Worm (Caenorhabditis elegans) whole organism, young adult: ENCODE measurements around the gene ZC506.1.

Source experiments
- B0035.1 ChIP-seq: sonication (generic microtip); optimal IDR thresholded peaks from 2 replicates; lab custom pipeline; 2016; ENCODE audit warnings: missing genetic modification characterization, mild to moderate bottlenecking, missing compliant biosample characterization, missing genotype, missing genetic modification reagents
- B0261.1 ChIP-seq: sonication (generic microtip); optimal IDR thresholded peaks from 2 replicates; lab custom pipeline; 2016; ENCODE audit warnings: mild to moderate bottlenecking, missing genetic modification characterization, moderate library complexity, missing compliant biosample characterization
- D2030.7 ChIP-seq: fragments of 200-800 bp; sonication (Bioruptor generic); IDR thresholded peaks from 2 replicates; pipeline ENCODE4 v1.3.6; 2022; ENCODE audit warnings: missing genetic modification reagents, missing genetic modification characterization, missing compliant biosample characterization
- F10E7.11 ChIP-seq: sonication (generic microtip); optimal IDR thresholded peaks from 2 replicates; lab custom pipeline; 2017; ENCODE audit warnings: mild to moderate bottlenecking, missing genetic modification characterization, moderate library complexity, missing compliant biosample characterization
- F33H1.4 ChIP-seq: fragments of 200-800 bp; sonication (Bioruptor generic); IDR thresholded peaks from 2 replicates; pipeline ENCODE4 v1.3.6; 2022; ENCODE audit warnings: missing genetic modification reagents, missing genetic modification characterization, missing compliant biosample characterization
- F39B2.1 ChIP-seq: fragments of 200-800 bp; sonication (Bioruptor generic); IDR thresholded peaks from 2 replicates; pipeline ENCODE4 v1.3.6; 2022; ENCODE audit warnings: missing genetic modification reagents, missing genetic modification characterization, missing compliant biosample characterization
- F55B11.4 ChIP-seq: sonication (generic microtip); optimal IDR thresholded peaks from 2 replicates; lab custom pipeline; 2016; ENCODE audit warnings: missing compliant biosample characterization, missing genetic modification characterization, borderline replicate concordance; ENCODE audit not compliant: insufficient read depth
- F57A8.1 ChIP-seq: fragments of 200-800 bp; sonication (Bioruptor generic); optimal IDR thresholded peaks from 2 replicates; lab custom pipeline; 2018; ENCODE audit warnings: mild to moderate bottlenecking, missing genetic modification characterization, moderate library complexity, missing compliant biosample characterization
- F57C9.4 ChIP-seq: sonication (generic microtip); optimal IDR thresholded peaks from 2 replicates; lab custom pipeline; 2017; ENCODE audit warnings: mild to moderate bottlenecking, missing genetic modification characterization, missing compliant biosample characterization
- T26A5.8 ChIP-seq: sonication (generic microtip); optimal IDR thresholded peaks from 2 replicates; lab custom pipeline; 2016; ENCODE audit warnings: missing genetic modification characterization, missing compliant biosample characterization
- Y56A3A.18 ChIP-seq: fragments of 200-800 bp; sonication (Bioruptor generic); IDR thresholded peaks from 2 replicates; pipeline ENCODE4 v1.3.6; 2022; ENCODE audit warnings: missing genetic modification reagents, missing genetic modification characterization, missing compliant biosample characterization
- Y95B8A.8 ChIP-seq: fragments of 200-800 bp; sonication (Bioruptor generic); IDR thresholded peaks from 2 replicates; pipeline ENCODE4 v1.3.6; 2022; ENCODE audit warnings: missing genetic modification reagents, missing genetic modification characterization, missing compliant biosample characterization
- akir-1 ChIP-seq: fragments of 200-800 bp; sonication (Bioruptor generic); optimal IDR thresholded peaks from 2 replicates; lab custom pipeline; 2018; ENCODE audit warnings: mild to moderate bottlenecking, missing genetic modification characterization, moderate library complexity, missing compliant biosample characterization
- athp-1 ChIP-seq: sonication (generic microtip); optimal IDR thresholded peaks from 2 replicates; lab custom pipeline; 2017; ENCODE audit warnings: mild to moderate bottlenecking, missing genetic modification characterization, missing compliant biosample characterization
- attf-5 ChIP-seq: fragments of 200-800 bp; sonication (Bioruptor generic); optimal IDR thresholded peaks from 2 replicates; lab custom pipeline; 2018; ENCODE audit warnings: mild to moderate bottlenecking, missing genetic modification characterization, missing compliant biosample characterization
- cebp-1 ChIP-seq, 2 experiments: fragments of 200-800 bp in 1 of 2; sonication (Bioruptor generic) in 1 of 2; sonication (generic microtip) in 1 of 2; IDR thresholded peaks in 1 of 2; optimal IDR thresholded peaks in 1 of 2; 2 replicates each; pipeline versions ENCODE4 v1.3.6 to Lab custom; 2017 to 2022; ENCODE audit warnings: missing compliant biosample characterization in 2 of 2, missing genetic modification characterization in 2 of 2, mild to moderate bottlenecking in 1 of 2, missing genetic modification reagents in 1 of 2, moderate library complexity in 1 of 2
- ceh-100 ChIP-seq: fragments of 200-800 bp; sonication (Bioruptor generic); IDR thresholded peaks from 2 replicates; pipeline ENCODE4 v1.3.6; 2022; ENCODE audit warnings: missing genetic modification reagents, missing genetic modification characterization, missing compliant biosample characterization
- ceh-27 ChIP-seq: fragments of 200-800 bp; sonication (Bioruptor generic); optimal IDR thresholded peaks from 2 replicates; lab custom pipeline; 2018; ENCODE audit warnings: mild to moderate bottlenecking, missing genetic modification characterization, moderate library complexity, missing compliant biosample characterization
- ceh-91 ChIP-seq: fragments of 200-800 bp; sonication (Bioruptor generic); IDR thresholded peaks from 2 replicates; pipeline ENCODE4 v1.3.6; 2022; ENCODE audit warnings: missing genetic modification reagents, missing genetic modification characterization, missing compliant biosample characterization
- chd-7 ChIP-seq: sonication (generic microtip); optimal IDR thresholded peaks from 2 replicates; lab custom pipeline; 2016; ENCODE audit warnings: mild to moderate bottlenecking, missing genetic modification characterization, moderate library complexity, missing compliant biosample characterization
- ets-4 ChIP-seq: fragments of 200-800 bp; sonication (Bioruptor generic); optimal IDR thresholded peaks from 2 replicates; lab custom pipeline; 2018; ENCODE audit warnings: mild to moderate bottlenecking, missing genetic modification characterization, missing compliant biosample characterization
- fkh-3 ChIP-seq: sonication (generic microtip); optimal IDR thresholded peaks from 2 replicates; lab custom pipeline; 2016; ENCODE audit warnings: mild to moderate bottlenecking, missing genetic modification characterization, missing compliant biosample characterization
- hlh-12 ChIP-seq: sonication (generic microtip); optimal IDR thresholded peaks from 2 replicates; lab custom pipeline; 2016; ENCODE audit warnings: missing genetic modification characterization, missing compliant biosample characterization
- hlh-26 ChIP-seq: fragments of 200-800 bp; sonication (Bioruptor generic); conservative IDR thresholded peaks from 2 replicates; pipeline ENCODE4 v1.3.6; 2022; ENCODE audit warnings: missing genetic modification reagents, missing genetic modification characterization, missing compliant biosample characterization
- hmg-1.2 ChIP-seq: fragments of 200-800 bp; sonication (Bioruptor generic); IDR thresholded peaks from 2 replicates; pipeline ENCODE4 v1.3.6; 2022; ENCODE audit warnings: missing genetic modification reagents, missing genetic modification characterization, missing compliant biosample characterization
- hrde-1 ChIP-seq: sonication (generic microtip); optimal IDR thresholded peaks from 2 replicates; lab custom pipeline; 2016; ENCODE audit warnings: missing genetic modification characterization, mild to moderate bottlenecking, missing compliant biosample characterization, moderate library complexity, missing genotype, missing genetic modification reagents, borderline replicate concordance
- hsf-1 ChIP-seq: fragments of 200-800 bp; sonication (Bioruptor generic); IDR thresholded peaks from 2 replicates; pipeline ENCODE4 v1.3.6; 2022; ENCODE audit warnings: missing genetic modification reagents, missing genetic modification characterization, missing compliant biosample characterization
- let-607 ChIP-seq, 2 experiments: fragments of 200-800 bp in 1 of 2; sonication (Bioruptor generic) in 1 of 2; sonication (generic microtip) in 1 of 2; optimal IDR thresholded peaks; 2 replicates each; lab custom pipeline; 2016 to 2018; ENCODE audit warnings: mild to moderate bottlenecking in 2 of 2, missing compliant biosample characterization in 2 of 2, missing genetic modification characterization in 2 of 2, moderate library complexity in 2 of 2, missing genotype in 1 of 2
- lin-35 ChIP-seq, 3 experiments: fragments of 150-350 bp in 2 of 3; sonication (generic microtip) in 1 of 3; optimal IDR thresholded peaks; 2 replicates each; lab custom pipeline; 2014 to 2018; ENCODE audit warnings: missing biosample characterization in 3 of 3, missing genetic modification characterization in 3 of 3, missing genetic modification reagents in 3 of 3
- lsl-1 ChIP-seq: fragments of 200-800 bp; sonication (Bioruptor generic); optimal IDR thresholded peaks from 2 replicates; lab custom pipeline; 2018; ENCODE audit warnings: mild to moderate bottlenecking, missing genetic modification characterization, moderate library complexity, missing compliant biosample characterization
- madf-8 ChIP-seq: fragments of 200-800 bp; sonication (Bioruptor generic); conservative IDR thresholded peaks from 2 replicates; pipeline ENCODE4 v1.3.6; 2022; ENCODE audit warnings: missing genetic modification reagents, missing genetic modification characterization, missing compliant biosample characterization
- mel-28 ChIP-seq: sonication (generic microtip); optimal IDR thresholded peaks from 2 replicates; lab custom pipeline; 2016; ENCODE audit warnings: borderline replicate concordance, mild to moderate bottlenecking, missing genetic modification characterization, missing compliant biosample characterization
- mxl-1 ChIP-seq: sonication (generic microtip); optimal IDR thresholded peaks from 2 replicates; lab custom pipeline; 2016; ENCODE audit warnings: missing genetic modification characterization, missing compliant biosample characterization
- nhr-120 ChIP-seq: fragments of 200-800 bp; sonication (Bioruptor generic); IDR thresholded peaks from 2 replicates; pipeline ENCODE4 v1.3.6; 2022; ENCODE audit warnings: missing genetic modification characterization, missing compliant biosample characterization
- nhr-90 ChIP-seq: sonication (generic microtip); optimal IDR thresholded peaks from 2 replicates; lab custom pipeline; 2016; ENCODE audit warnings: missing genotype, mild to moderate bottlenecking, missing genetic modification characterization, missing compliant biosample characterization
- pbrm-1 ChIP-seq: fragments of 200-800 bp; sonication (Bioruptor generic); IDR thresholded peaks from 2 replicates; pipeline ENCODE4 v1.3.6; 2022; ENCODE audit warnings: missing genetic modification reagents, missing genetic modification characterization, missing compliant biosample characterization
- pha-4 ChIP-seq: fragments of 150-350 bp; sonication (generic microtip); optimal IDR thresholded peaks from 2 replicates; lab custom pipeline; 2014; ENCODE audit warnings: missing biosample characterization, missing genetic modification reagents, missing genetic modification characterization
- repo-1 ChIP-seq: sonication (generic microtip); optimal IDR thresholded peaks from 2 replicates; lab custom pipeline; 2017; ENCODE audit warnings: mild to moderate bottlenecking, missing genetic modification characterization, missing compliant biosample characterization
- sea-2 ChIP-seq: fragments of 200-800 bp; sonication (Bioruptor generic); IDR thresholded peaks from 2 replicates; pipeline ENCODE4 v1.3.6; 2022; ENCODE audit warnings: missing genetic modification characterization, missing compliant biosample characterization
- snpc-1.3 ChIP-seq: sonication (generic microtip); optimal IDR thresholded peaks from 2 replicates; lab custom pipeline; 2017; ENCODE audit warnings: missing genetic modification characterization, mild to moderate bottlenecking, missing compliant biosample characterization, antibody characterized with exemption, moderate library complexity, missing genotype, missing genetic modification reagents; ENCODE audit not compliant: insufficient read depth
- snpc-3.4 ChIP-seq: sonication (generic microtip); optimal IDR thresholded peaks from 2 replicates; lab custom pipeline; 2017; ENCODE audit warnings: missing genetic modification characterization, mild to moderate bottlenecking, missing compliant biosample characterization, antibody characterized with exemption, moderate library complexity, missing genotype, missing genetic modification reagents
- sptf-2 ChIP-seq: fragments of 200-800 bp; sonication (Bioruptor generic); optimal IDR thresholded peaks from 2 replicates; lab custom pipeline; 2018; ENCODE audit warnings: mild to moderate bottlenecking, missing genetic modification characterization, missing compliant biosample characterization
- unc-62 ChIP-seq: fragments of 150-350 bp; optimal IDR thresholded peaks from 2 replicates; lab custom pipeline; 2014; ENCODE audit warnings: missing biosample characterization, missing genetic modification reagents, missing genetic modification characterization
- zfh-2 ChIP-seq: fragments of 200-800 bp; sonication (Bioruptor generic); conservative IDR thresholded peaks from 2 replicates; pipeline ENCODE4 v1.3.6; 2022; ENCODE audit warnings: missing genetic modification reagents, missing genetic modification characterization, missing compliant biosample characterization
- ztf-18 ChIP-seq: sonication (generic microtip); optimal IDR thresholded peaks from 2 replicates; lab custom pipeline; 2016; ENCODE audit warnings: missing genotype, mild to moderate bottlenecking, missing genetic modification characterization, missing compliant biosample characterization
- ztf-28 ChIP-seq: fragments of 200-800 bp; sonication (Bioruptor generic); IDR thresholded peaks from 2 replicates; pipeline ENCODE4 v1.3.6; 2022; ENCODE audit warnings: missing genetic modification reagents, missing genetic modification characterization, missing compliant biosample characterization
- ztf-3 ChIP-seq: fragments of 200-800 bp; sonication (Bioruptor generic); optimal IDR thresholded peaks from 2 replicates; lab custom pipeline; 2018; ENCODE audit warnings: mild to moderate bottlenecking, missing genetic modification characterization, missing compliant biosample characterization

ZC506.1 gene

ce11 chrX:9932226-9932773, 26.5 kb upstream of the ZC506.1 start, which contains the start of gene tsp-21 (continued):
- TF ChIP-seq cebp-1 (GFP tag; IDR thresholded peaks at IDR 0.05; lab: Robert Waterston, UW), result peak; percentile 39; the same call in 1 of the 2 replicates
- TF ChIP-seq cebp-1 (tag; optimal IDR thresholded peaks at IDR 0.05; lab: Kevin White, UChicago), result peak; percentile 81
- no peak for TF ChIP-seq F33H1.4 (GFP tag; lab: Robert Waterston, UW)
- no peak for TF ChIP-seq athp-1
- no peak for TF ChIP-seq F10E7.11 (tag; lab: Kevin White, UChicago)
- no peak for TF ChIP-seq nhr-120
- TF ChIP-seq zfh-2, result peak; percentile 83
- TF ChIP-seq ceh-91, result no peak
- TF ChIP-seq hlh-12 (tag; lab: Kevin White, UChicago), result no peak
- TF ChIP-seq mel-28, result no peak
- no peak for TF ChIP-seq T26A5.8 (tag; lab: Kevin White, UChicago)
- TF ChIP-seq B0261.1 (tag; lab: Kevin White, UChicago), result no peak
- peak; percentile 17 for TF ChIP-seq ets-4
- TF ChIP-seq pbrm-1, result 0 out of 2 replicates have a peak, but pooled peaks have one; percentile 16
- TF ChIP-seq madf-8 (GFP tag; lab: Robert Waterston, UW), result no peak
- peak; percentile 74; the same call in 1 of the 2 replicates for TF ChIP-seq hmg-1.2 (GFP tag; lab: Robert Waterston, UW)
- TF ChIP-seq ztf-3 (GFP tag; lab: Kevin White, UChicago), result no peak
- no peak for TF ChIP-seq hsf-1
- no peak for TF ChIP-seq akir-1
- no peak for TF ChIP-seq ceh-100 (GFP tag; lab: Robert Waterston, UW)
- no peak for TF ChIP-seq lsl-1 (GFP tag; lab: Kevin White, UChicago)
- TF ChIP-seq ztf-28, result no peak
- no peak for TF ChIP-seq snpc-1.3
- no peak for TF ChIP-seq Y95B8A.8 (GFP tag; lab: Robert Waterston, UW)
- no peak for TF ChIP-seq F55B11.4
- TF ChIP-seq sptf-2 (GFP tag; lab: Kevin White, UChicago), result no peak
- TF ChIP-seq lin-35 (GFP tag; optimal IDR thresholded peaks at IDR 0.05; lab: Kevin White, UChicago), result peak in 1 of 3 experiments; percentile 47
- no peak for TF ChIP-seq pha-4 (tag; lab: Kevin White, UChicago)
- no peak for TF ChIP-seq fkh-3
- no peak for TF ChIP-seq unc-62 (GFP tag; lab: Kevin White, UChicago)
- peak; percentile 60 for TF ChIP-seq attf-5 (GFP tag; lab: Kevin White, UChicago)
- TF ChIP-seq sea-2, result no peak
- no peak for TF ChIP-seq snpc-3.4 (tag; lab: Kevin White, UChicago)
- no peak for TF ChIP-seq D2030.7 (GFP tag; lab: Robert Waterston, UW)
- TF ChIP-seq F39B2.1 (GFP tag; lab: Robert Waterston, UW), result no peak
- no peak for TF ChIP-seq F57C9.4 (tag; lab: Kevin White, UChicago)
- peak; percentile 27 for TF ChIP-seq F57A8.1
- peak; percentile 45 for TF ChIP-seq nhr-90 (tag; lab: Kevin White, UChicago)
- 0 out of 2 replicates have a peak, but pooled peaks have one; percentile 30 for TF ChIP-seq Y56A3A.18 (GFP tag; lab: Robert Waterston, UW)
- TF ChIP-seq let-607 (tag; optimal IDR thresholded peaks at IDR 0.05; lab: Kevin White, UChicago), result peak in 1 of 2 experiments; percentile 36
- TF ChIP-seq repo-1 (tag; lab: Kevin White, UChicago), result peak; percentile 44
- no peak for TF ChIP-seq mxl-1
- no peak for TF ChIP-seq ztf-18 (tag; lab: Kevin White, UChicago)
- no peak for TF ChIP-seq hlh-26
- no peak for TF ChIP-seq hrde-1 (tag; lab: Kevin White, UChicago)
- peak; percentile 89 for TF ChIP-seq ceh-27 (GFP tag; lab: Kevin White, UChicago)
- TF ChIP-seq B0035.1, result no peak
- no peak for TF ChIP-seq chd-7 (tag; lab: Kevin White, UChicago)
